Fruit fly (Drosophila melanogaster) whole organism, embryonic: Measurements from ENCODE around the gene gukh.

Source experiments
- Mad ChIP-seq: fragments of 200-800 bp; sonication (Bioruptor generic); optimal IDR thresholded peaks from 2 replicates; lab custom pipeline; 2016; ENCODE audit warnings: missing biosample characterization, missing genetic modification characterization
- cg ChIP-seq: fragments of 200-800 bp; sonication (Bioruptor generic); optimal IDR thresholded peaks from 3 replicates; lab custom pipeline; 2019; ENCODE audit warnings: missing biosample characterization, mild to moderate bottlenecking, missing genetic modification characterization, moderate library complexity
- crc ChIP-seq: fragments of 200-800 bp; sonication (Bioruptor generic); optimal IDR thresholded peaks from 2 replicates; lab custom pipeline; 2016; ENCODE audit warnings: missing biosample characterization, missing genetic modification characterization
- en ChIP-seq: fragments of 200-800 bp; sonication (Bioruptor generic); optimal IDR thresholded peaks from 2 replicates; lab custom pipeline; 2016; ENCODE audit warnings: missing biosample characterization, missing genetic modification characterization
- pho ChIP-seq: fragments of 200-800 bp; sonication (Bioruptor generic); optimal IDR thresholded peaks from 2 replicates; lab custom pipeline; 2016; ENCODE audit warnings: missing biosample characterization, missing genetic modification characterization
- vvl ChIP-seq: fragments of 200-800 bp; sonication (Bioruptor generic); IDR thresholded peaks from 2 replicates; pipeline ENCODE4 v1.3.6; 2022; ENCODE audit warnings: missing biosample characterization, missing genetic modification characterization

DNA sequence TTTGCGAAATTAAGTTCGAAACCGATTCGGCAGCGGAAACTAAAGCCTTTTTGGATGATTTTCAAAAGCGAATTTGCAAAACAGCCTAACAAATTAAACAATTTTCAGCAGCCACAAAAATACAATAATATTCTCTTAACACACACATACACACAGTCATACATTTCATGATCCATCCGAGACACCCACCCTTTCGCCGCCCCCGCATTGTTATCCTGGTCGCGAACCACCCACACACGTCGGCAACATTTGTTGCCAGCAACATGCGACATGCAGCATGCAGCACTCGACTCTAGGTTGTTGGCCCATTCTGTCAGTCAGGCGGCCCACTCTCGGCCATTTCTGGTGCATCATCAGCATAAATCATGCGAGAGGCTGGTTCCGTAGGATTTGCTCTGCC is 30.2 kb downstream of the gukh start:
- TF ChIP-seq pho (GFP tag; lab: Kevin White, UChicago) (no peak), vvl (GFP tag; lab: Robert Waterston, UW) (no peak), Mad (GFP tag; lab: Kevin White, UChicago) (no peak), crc (GFP tag; lab: Kevin White, UChicago) (no peak), cg (GFP tag; lab: Kevin White, UChicago) (peak; percentile 63), en (GFP tag; lab: Kevin White, UChicago) (no peak)
